Worm (Caenorhabditis elegans) whole organism, early embryonic: ENCODE data around the gene ostb-1.
A peak's percentile ranks its signal among the peaks of the same experiment; 100 is the strongest.

ENCODE experiments used
- B0310.2 ChIP-seq: sonication (generic microtip); optimal IDR thresholded peaks from 2 replicates; lab custom pipeline; 2016; ENCODE audit warnings: mild to moderate bottlenecking, missing genetic modification characterization, missing compliant biosample characterization
- ama-1 ChIP-seq: fragments of 150-350 bp; optimal IDR thresholded peaks from 2 replicates; lab custom pipeline; 2014
- ets-7 ChIP-seq: sonication (generic microtip); optimal IDR thresholded peaks from 2 replicates; lab custom pipeline; 2016; ENCODE audit warnings: missing genotype, missing genetic modification characterization, missing compliant biosample characterization
- hmbx-1 ChIP-seq: sonication (generic microtip); optimal IDR thresholded peaks from 2 replicates; lab custom pipeline; 2016; ENCODE audit warnings: mild to moderate bottlenecking, missing genetic modification characterization, missing compliant biosample characterization
- hmg-4 ChIP-seq: fragments of 200-800 bp; sonication (Bioruptor generic); optimal IDR thresholded peaks from 2 replicates; lab custom pipeline; 2018; ENCODE audit warnings: mild to moderate bottlenecking, missing genetic modification characterization, missing compliant biosample characterization
- hnd-1 ChIP-seq: sonication (generic microtip); optimal IDR thresholded peaks from 2 replicates; lab custom pipeline; 2016; ENCODE audit warnings: missing genetic modification characterization, missing compliant biosample characterization
- pes-1 ChIP-seq: fragments of 200-800 bp; sonication (Bioruptor generic); IDR thresholded peaks from 2 replicates; pipeline ENCODE4 v1.3.6; 2022; ENCODE audit warnings: missing genetic modification reagents, missing genetic modification characterization, missing compliant biosample characterization
- scrt-1 ChIP-seq: fragments of 200-800 bp; sonication (Bioruptor generic); IDR thresholded peaks from 2 replicates; pipeline ENCODE4 v1.3.6; 2022; ENCODE audit warnings: missing genetic modification characterization, missing compliant biosample characterization
- sea-1 ChIP-seq: fragments of 200-800 bp; sonication (Bioruptor generic); conservative IDR thresholded peaks from 2 replicates; pipeline ENCODE4 v1.3.6; 2022; ENCODE audit warnings: missing genetic modification characterization, missing compliant biosample characterization
- tra-4 ChIP-seq: sonication (generic microtip); optimal IDR thresholded peaks from 2 replicates; lab custom pipeline; 2017; ENCODE audit warnings: missing genetic modification characterization, missing compliant biosample characterization

- TF ChIP-seq ama-1 (lab: Kevin White, UChicago) (no peak), hmbx-1 (tag; lab: Kevin White, UChicago) (no peak), tra-4 (tag; lab: Kevin White, UChicago) (no peak), hmg-4 (no peak), ets-7 (tag; lab: Kevin White, UChicago) (peak; percentile 83), scrt-1 (GFP tag; lab: Robert Waterston, UW) (no peak), sea-1 (GFP tag; lab: Robert Waterston, UW) (no peak), hnd-1 (tag; lab: Kevin White, UChicago) (no peak), B0310.2 (tag; lab: Kevin White, UChicago) (no peak), pes-1 (no peak)
Observed at ce11 chrII:7815406-7815805, 48.9 kb upstream of the ostb-1 start.
